Fruit fly (Drosophila melanogaster) whole organism, embryonic: ENCODE results near the gene VhaM9.7-b.

Experiments used
- Antp ChIP-seq: fragments of 200-800 bp; sonication (Bioruptor generic); optimal IDR thresholded peaks from 3 replicates; lab custom pipeline; 2016; ENCODE audit warnings: missing biosample characterization, missing genetic modification characterization
- Atf6 ChIP-seq: fragments of 200-800 bp; sonication (Bioruptor generic); IDR thresholded peaks from 2 replicates; pipeline ENCODE4 v1.3.6; 2022; ENCODE audit warnings: missing biosample characterization, missing genetic modification characterization
- CG11560 ChIP-seq: fragments of 200-800 bp; sonication (Bioruptor generic); IDR thresholded peaks from 3 replicates; pipeline ENCODE4 v1.3.6; 2022; ENCODE audit warnings: missing biosample characterization, missing genetic modification characterization
- CG12391 ChIP-seq: fragments of 200-800 bp; sonication (Bioruptor generic); optimal IDR thresholded peaks from 3 replicates; lab custom pipeline; 2018; ENCODE audit warnings: missing biosample characterization, mild to moderate bottlenecking, missing genetic modification characterization, moderate library complexity
- CG13424 ChIP-seq: fragments of 200-800 bp; sonication (Bioruptor generic); optimal IDR thresholded peaks from 2 replicates; lab custom pipeline; 2019; ENCODE audit warnings: missing biosample characterization, mild to moderate bottlenecking, missing genetic modification characterization, moderate library complexity
- CG13624 ChIP-seq: fragments of 200-800 bp; sonication (Bioruptor generic); optimal IDR thresholded peaks from 2 replicates; lab custom pipeline; 2016; ENCODE audit warnings: missing biosample characterization, missing genetic modification characterization
- CG13775 ChIP-seq: fragments of 200-800 bp; sonication (Bioruptor generic); optimal IDR thresholded peaks from 3 replicates; lab custom pipeline; 2017; ENCODE audit warnings: missing biosample characterization, mild to moderate bottlenecking, missing genetic modification characterization
- CG14667 ChIP-seq: fragments of 200-800 bp; sonication (Bioruptor generic); IDR thresholded peaks from 2 replicates; pipeline ENCODE4 v1.3.6; 2022; ENCODE audit warnings: missing biosample characterization, missing genetic modification characterization
- CG17361 ChIP-seq: fragments of 200-800 bp; sonication (Bioruptor generic); IDR thresholded peaks from 3 replicates; pipeline ENCODE4 v1.3.6; 2022; ENCODE audit warnings: missing biosample characterization, missing genetic modification characterization
- CG2116 ChIP-seq: fragments of 200-800 bp; sonication (Bioruptor generic); optimal IDR thresholded peaks from 3 replicates; lab custom pipeline; 2018; ENCODE audit warnings: missing biosample characterization, mild to moderate bottlenecking, missing genetic modification characterization
- CG3065 ChIP-seq: fragments of 200-800 bp; sonication (Bioruptor generic); optimal IDR thresholded peaks from 2 replicates; lab custom pipeline; 2016; ENCODE audit warnings: missing biosample characterization, missing genetic modification characterization
- CG3163 ChIP-seq: fragments of 200-800 bp; sonication (Bioruptor generic); optimal IDR thresholded peaks from 3 replicates; lab custom pipeline; 2016; ENCODE audit warnings: missing biosample characterization, missing genetic modification characterization
- CG3847 ChIP-seq: fragments of 200-800 bp; sonication (Bioruptor generic); IDR thresholded peaks from 2 replicates; pipeline ENCODE4 v1.3.6; 2022; ENCODE audit warnings: missing biosample characterization, missing genetic modification characterization
- CG4282 ChIP-seq: fragments of 200-800 bp; sonication (Bioruptor generic); optimal IDR thresholded peaks from 2 replicates; lab custom pipeline; 2016; ENCODE audit warnings: missing biosample characterization, missing genetic modification characterization
- CG4328 ChIP-seq: fragments of 200-800 bp; sonication (Bioruptor generic); optimal IDR thresholded peaks from 3 replicates; lab custom pipeline; 2017; ENCODE audit warnings: missing biosample characterization, missing genetic modification reagents, missing genetic modification characterization
- CG4360 ChIP-seq: fragments of 200-800 bp; sonication (Bioruptor generic); IDR thresholded peaks from 2 replicates; pipeline ENCODE4 v1.3.6; 2022; ENCODE audit warnings: missing biosample characterization, missing genetic modification characterization
- CG5180 ChIP-seq: fragments of 200-800 bp; sonication (Bioruptor generic); optimal IDR thresholded peaks from 3 replicates; lab custom pipeline; 2017; ENCODE audit warnings: missing biosample characterization, missing genetic modification characterization, mild to moderate bottlenecking, moderate library complexity, missing genetic modification reagents
- CG5245 ChIP-seq: fragments of 200-800 bp; sonication (Bioruptor generic); optimal IDR thresholded peaks from 3 replicates; lab custom pipeline; 2016; ENCODE audit warnings: missing biosample characterization, missing genetic modification characterization
- CHES-1-like ChIP-seq: fragments of 200-800 bp; sonication (Bioruptor generic); optimal IDR thresholded peaks from 2 replicates; lab custom pipeline; 2016; ENCODE audit warnings: missing biosample characterization, missing genetic modification characterization
- Dref ChIP-seq: fragments of 200-800 bp; sonication (Bioruptor generic); IDR thresholded peaks from 2 replicates; pipeline ENCODE4 v1.3.6; 2022; ENCODE audit warnings: missing biosample characterization, missing genetic modification characterization
- HHEX ChIP-seq: fragments of 200-800 bp; sonication (Bioruptor generic); optimal IDR thresholded peaks from 3 replicates; lab custom pipeline; 2017; ENCODE audit warnings: missing biosample characterization, mild to moderate bottlenecking, missing genetic modification characterization, missing genetic modification reagents
- HmgD ChIP-seq: fragments of 200-800 bp; sonication (Bioruptor generic); optimal IDR thresholded peaks from 3 replicates; lab custom pipeline; 2016; ENCODE audit warnings: missing biosample characterization, missing genetic modification characterization
- Hmx ChIP-seq: fragments of 200-800 bp; sonication (Bioruptor generic); optimal IDR thresholded peaks from 2 replicates; lab custom pipeline; 2016; ENCODE audit warnings: missing biosample characterization, missing genetic modification characterization
- Hr78 ChIP-seq, 2 experiments: fragments of 200-800 bp in 1 of 2; fragments of >200 bp in 1 of 2; sonication (Bioruptor generic) in 1 of 2; optimal IDR thresholded peaks; 2 replicates each; lab custom pipeline; 2017 to 2019; ENCODE audit warnings: missing biosample characterization in 2 of 2, missing genetic modification characterization in 2 of 2, mild to moderate bottlenecking in 1 of 2, moderate library complexity in 1 of 2
- Lpt ChIP-seq: fragments of >200 bp; optimal IDR thresholded peaks from 2 replicates; lab custom pipeline; 2018; ENCODE audit warnings: missing biosample characterization, missing genetic modification characterization
- MESR4 ChIP-seq: fragments of 200-800 bp; sonication (Bioruptor generic); optimal IDR thresholded peaks from 2 replicates; lab custom pipeline; 2018; ENCODE audit warnings: missing biosample characterization, mild to moderate bottlenecking, missing genetic modification characterization, moderate library complexity
- Stat92E ChIP-seq, 3 experiments: fragments of >200 bp in 2 of 3; fragments of 200-800 bp in 1 of 3; sonication (Bioruptor generic) in 1 of 3; optimal IDR thresholded peaks; 2 replicates each; lab custom pipeline; 2017 to 2019; ENCODE audit warnings: missing biosample characterization in 3 of 3, missing genetic modification characterization in 3 of 3, mild to moderate bottlenecking in 1 of 3, moderate library complexity in 1 of 3
- Usf ChIP-seq: fragments of 200-800 bp; sonication (Bioruptor generic); optimal IDR thresholded peaks from 2 replicates; lab custom pipeline; 2017; ENCODE audit warnings: missing genotype, missing biosample characterization, missing genetic modification characterization
- aop ChIP-seq: fragments of 200-800 bp; sonication (Bioruptor generic); IDR thresholded peaks from 2 replicates; pipeline ENCODE4 v1.3.6; 2022; ENCODE audit warnings: missing biosample characterization, missing genetic modification characterization
- bowl ChIP-seq: fragments of 200-800 bp; sonication (Bioruptor generic); IDR thresholded peaks from 2 replicates; pipeline ENCODE4 v1.3.6; 2022; ENCODE audit warnings: missing biosample characterization, missing genetic modification characterization
- cad ChIP-seq: fragments of >200 bp; optimal IDR thresholded peaks from 2 replicates; lab custom pipeline; 2017; ENCODE audit warnings: missing biosample characterization, missing genetic modification characterization
- cato ChIP-seq: fragments of 200-800 bp; sonication (Bioruptor generic); optimal IDR thresholded peaks from 2 replicates; lab custom pipeline; 2016; ENCODE audit warnings: missing biosample characterization, missing genetic modification characterization, borderline replicate concordance
- chm ChIP-seq: fragments of 200-800 bp; sonication (Bioruptor generic); IDR thresholded peaks from 2 replicates; pipeline ENCODE4 v1.3.6; 2022; ENCODE audit warnings: missing biosample characterization, missing genetic modification characterization
- danr ChIP-seq: fragments of 200-800 bp; sonication (Bioruptor generic); IDR thresholded peaks from 2 replicates; pipeline ENCODE4 v1.3.6; 2022; ENCODE audit warnings: missing biosample characterization, missing genetic modification characterization
- exex ChIP-seq: fragments of 200-800 bp; sonication (Bioruptor generic); optimal IDR thresholded peaks from 4 replicates; lab custom pipeline; 2018; ENCODE audit warnings: missing biosample characterization, mild to moderate bottlenecking, missing genetic modification characterization, moderate library complexity
- fd64A ChIP-seq: fragments of 200-800 bp; sonication (Bioruptor generic); optimal IDR thresholded peaks from 3 replicates; lab custom pipeline; 2018; ENCODE audit warnings: missing biosample characterization, mild to moderate bottlenecking, missing genetic modification characterization
- gfzf ChIP-seq: fragments of 200-800 bp; sonication (Bioruptor generic); optimal IDR thresholded peaks from 2 replicates; lab custom pipeline; 2016; ENCODE audit warnings: missing biosample characterization, mild to moderate bottlenecking, missing genetic modification characterization, moderate library complexity
- grau ChIP-seq: fragments of 200-800 bp; optimal IDR thresholded peaks from 3 replicates; lab custom pipeline; 2019; ENCODE audit warnings: missing biosample characterization, mild to moderate bottlenecking, missing genetic modification characterization, moderate library complexity
- hth ChIP-seq: fragments of >200 bp; optimal IDR thresholded peaks from 2 replicates; lab custom pipeline; 2017; ENCODE audit warnings: inconsistent platforms
- kah ChIP-seq: fragments of 200-800 bp; sonication (Bioruptor generic); optimal IDR thresholded peaks from 2 replicates; lab custom pipeline; 2018; ENCODE audit warnings: missing biosample characterization, mild to moderate bottlenecking, missing genetic modification characterization
- kni ChIP-seq: fragments of 200-800 bp; sonication (Bioruptor generic); optimal IDR thresholded peaks from 3 replicates; lab custom pipeline; 2017; ENCODE audit warnings: mild to moderate bottlenecking, missing biosample characterization, missing genetic modification reagents, missing genetic modification characterization
- lilli ChIP-seq: fragments of 200-800 bp; sonication (Bioruptor generic); optimal IDR thresholded peaks from 3 replicates; lab custom pipeline; 2016; ENCODE audit warnings: missing biosample characterization, missing genetic modification characterization
- odd ChIP-seq: fragments of 200-800 bp; sonication (Bioruptor generic); optimal IDR thresholded peaks from 2 replicates; lab custom pipeline; 2017; ENCODE audit warnings: missing biosample characterization, mild to moderate bottlenecking, missing genetic modification characterization
- pfk ChIP-seq: fragments of 200-800 bp; sonication (Bioruptor generic); optimal IDR thresholded peaks from 2 replicates; lab custom pipeline; 2018; ENCODE audit warnings: missing biosample characterization, mild to moderate bottlenecking, missing genetic modification characterization, moderate library complexity
- phol ChIP-seq: fragments of 200-800 bp; sonication (Bioruptor generic); optimal IDR thresholded peaks from 3 replicates; lab custom pipeline; 2018; ENCODE audit warnings: missing biosample characterization, mild to moderate bottlenecking, missing genetic modification characterization, moderate library complexity
- ro ChIP-seq: fragments of 200-800 bp; sonication (Bioruptor generic); IDR thresholded peaks from 2 replicates; pipeline ENCODE4 v1.3.6; 2022; ENCODE audit warnings: missing biosample characterization, missing genetic modification characterization
- sd ChIP-seq: fragments of 200-800 bp; sonication (Bioruptor generic); optimal IDR thresholded peaks from 3 replicates; lab custom pipeline; 2018; ENCODE audit warnings: missing biosample characterization, mild to moderate bottlenecking, missing genetic modification characterization, moderate library complexity
- sob ChIP-seq: fragments of 200-800 bp; sonication (Bioruptor generic); IDR thresholded peaks from 2 replicates; pipeline ENCODE4 v1.3.6; 2022; ENCODE audit warnings: missing biosample characterization, missing genetic modification characterization
- sr ChIP-seq: fragments of 200-800 bp; sonication (Bioruptor generic); IDR thresholded peaks from 3 replicates; pipeline ENCODE4 v1.3.6; 2022; ENCODE audit warnings: missing biosample characterization, missing genetic modification characterization
- tin ChIP-seq: fragments of 200-800 bp; sonication (Bioruptor generic); optimal IDR thresholded peaks from 3 replicates; lab custom pipeline; 2016; ENCODE audit warnings: missing biosample characterization, missing genetic modification characterization
- tio ChIP-seq: fragments of 200-800 bp; sonication (Bioruptor generic); optimal IDR thresholded peaks from 2 replicates; lab custom pipeline; 2017; ENCODE audit warnings: missing biosample characterization, missing genetic modification characterization, inconsistent platforms
- zen ChIP-seq: fragments of 200-800 bp; sonication (Bioruptor generic); optimal IDR thresholded peaks from 3 replicates; lab custom pipeline; 2018; ENCODE audit warnings: missing biosample characterization, mild to moderate bottlenecking, missing genetic modification characterization, moderate library complexity

VhaM9.7-b gene

dm6 chr3L:21574296-21574745 lies 34.7 kb downstream of the VhaM9.7-b start (continued):
- TF ChIP-seq cad (GFP tag; lab: Kevin White, UChicago) (no peak), fd64A (no peak), CG3163 (GFP tag; lab: Kevin White, UChicago) (no peak), CG2116 (GFP tag; lab: Kevin White, UChicago) (peak; percentile 2), kah (no peak), CG13624 (GFP tag; lab: Kevin White, UChicago) (no peak), CHES-1-like (GFP tag; lab: Kevin White, UChicago) (no peak), CG14667 (GFP tag; lab: Robert Waterston, UW) (no peak), CG3065 (GFP tag; lab: Kevin White, UChicago) (no peak), tio (GFP tag; lab: Kevin White, UChicago) (no peak), kni (no peak), CG11560 (tag; lab: Robert Waterston, UW) (no peak), CG3847 (GFP tag; lab: Robert Waterston, UW) (no peak), hth (lab: Kevin White, UChicago) (no peak), pfk (no peak), CG5180 (GFP tag; lab: Kevin White, UChicago) (no peak), danr (GFP tag; lab: Robert Waterston, UW) (no peak), sob (GFP tag; lab: Robert Waterston, UW) (no peak; the same call in 1 of the 2 replicates), zen (tag; lab: Kevin White, UChicago) (no peak), HmgD (GFP tag; lab: Kevin White, UChicago) (peak; percentile 45), grau (tag; lab: Kevin White, UChicago) (no peak), Stat92E (GFP tag; optimal IDR thresholded peaks at IDR 0.05; lab: Kevin White, UChicago) (no peak), Hr78 (GFP tag; optimal IDR thresholded peaks at IDR 0.05; lab: Kevin White, UChicago) (no peak), lilli (peak; percentile 8), aop (GFP tag; lab: Robert Waterston, UW) (no peak), CG13424 (tag; lab: Kevin White, UChicago) (no peak), CG13775 (GFP tag; lab: Kevin White, UChicago) (no peak), tin (GFP tag; lab: Kevin White, UChicago) (no peak), odd (GFP tag; lab: Kevin White, UChicago) (no peak), ro (GFP tag; lab: Robert Waterston, UW) (no peak), Hmx (GFP tag; lab: Kevin White, UChicago) (no peak), HHEX (GFP tag; lab: Kevin White, UChicago) (no peak), Usf (no peak), Lpt (GFP tag; lab: Kevin White, UChicago) (no peak), MESR4 (GFP tag; lab: Kevin White, UChicago) (peak; percentile 85), CG4360 (GFP tag; lab: Robert Waterston, UW) (peak; percentile 37; the same call in 1 of the 2 replicates), CG12391 (tag; lab: Kevin White, UChicago) (no peak), CG4282 (GFP tag; lab: Kevin White, UChicago) (no peak), Dref (GFP tag; lab: Robert Waterston, UW) (no peak), Antp (GFP tag; lab: Kevin White, UChicago) (no peak), CG5245 (GFP tag; lab: Kevin White, UChicago) (no peak), cato (GFP tag; lab: Kevin White, UChicago) (no peak), CG4328 (GFP tag; lab: Kevin White, UChicago) (no peak), CG17361 (GFP tag; lab: Robert Waterston, UW) (no peak), sr (GFP tag; lab: Robert Waterston, UW) (no peak), chm (GFP tag; lab: Robert Waterston, UW) (0 out of 2 replicates have a peak, but pooled peaks have one; percentile 7), bowl (no peak), phol (tag; lab: Kevin White, UChicago) (peak; percentile 2), exex (tag; lab: Kevin White, UChicago) (no peak), sd (tag; lab: Kevin White, UChicago) (no peak), gfzf (GFP tag; lab: Kevin White, UChicago) (peak; percentile 70), Atf6 (GFP tag; lab: Robert Waterston, UW) (no peak)
